Worm (Caenorhabditis elegans) whole organism, midembryonic: Measurements from ENCODE around the gene nep-21.

Experiments used
- flt-1 ChIP-seq: fragments of 200-800 bp; sonication (Bioruptor generic); IDR thresholded peaks from 2 replicates; pipeline ENCODE4 v1.3.6; 2022; ENCODE audit warnings: missing genetic modification characterization, missing compliant biosample characterization
- ref-1 ChIP-seq: fragments of 200-800 bp; sonication (Bioruptor generic); conservative IDR thresholded peaks from 2 replicates; pipeline ENCODE4 v1.3.6; 2022; ENCODE audit warnings: missing genetic modification reagents, missing genetic modification characterization, missing compliant biosample characterization
- ztf-23 ChIP-seq: fragments of 200-800 bp; sonication (Bioruptor generic); IDR thresholded peaks from 2 replicates; pipeline ENCODE4 v1.3.6; 2022; ENCODE audit warnings: missing genetic modification reagents, missing genetic modification characterization, missing compliant biosample characterization

DNA sequence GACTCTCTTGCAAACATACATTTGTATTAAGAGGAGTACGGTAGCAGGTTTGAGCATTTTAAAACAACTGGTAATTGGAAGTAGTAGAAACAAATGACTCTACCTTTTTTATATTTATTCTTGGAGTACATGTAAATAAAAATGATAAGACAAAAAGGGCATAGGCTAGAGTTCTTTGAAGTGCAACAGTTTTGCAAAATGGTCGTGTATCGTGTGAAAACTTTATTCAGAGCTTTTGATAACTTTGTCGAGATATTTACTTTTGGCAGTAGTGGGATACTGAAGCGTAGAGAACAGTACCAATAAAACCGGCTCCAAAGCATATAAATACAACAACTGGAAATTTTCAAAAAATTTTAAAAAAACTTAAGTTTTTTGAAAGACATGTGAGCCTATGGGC lies 59.6 kb downstream of the nep-21 start, which contains the start of gene cest-1.1:
- no peak for TF ChIP-seq ztf-23 (GFP tag; lab: Robert Waterston, UW)
- TF ChIP-seq flt-1: no peak
- no peak for TF ChIP-seq ref-1 (GFP tag; lab: Robert Waterston, UW)
